Worm (Caenorhabditis elegans) whole organism, L4 larva: ENCODE measurements around the gene hlb-1.

Experiments
- F10B5.3 ChIP-seq: sonication (generic microtip); optimal IDR thresholded peaks from 2 replicates; lab custom pipeline; 2016; ENCODE audit warnings: mild to moderate bottlenecking, missing genetic modification characterization, missing compliant biosample characterization
- Y105C5A.15 ChIP-seq: fragments of 200-800 bp; sonication (Bioruptor generic); IDR thresholded peaks from 2 replicates; pipeline ENCODE4 v1.3.6; 2022; ENCODE audit warnings: missing genetic modification characterization, missing compliant biosample characterization
- ama-1 ChIP-seq: fragments of 150-350 bp; optimal IDR thresholded peaks from 2 replicates; lab custom pipeline; 2014; ENCODE audit warnings: inconsistent platforms, mixed read lengths
- ceh-82 ChIP-seq: sonication (generic microtip); optimal IDR thresholded peaks from 2 replicates; lab custom pipeline; 2017; ENCODE audit warnings: missing biosample characterization, missing genetic modification characterization
- daf-12 ChIP-seq: fragments of 150-350 bp; optimal IDR thresholded peaks from 2 replicates; lab custom pipeline; 2014; ENCODE audit warnings: missing biosample characterization, missing genetic modification reagents, missing genetic modification characterization
- lin-39 ChIP-seq: fragments of 150-350 bp; optimal IDR thresholded peaks from 2 replicates; lab custom pipeline; 2014; ENCODE audit warnings: missing biosample characterization, missing genetic modification reagents, missing genetic modification characterization
- nhr-237 ChIP-seq: sonication (generic microtip); optimal IDR thresholded peaks from 2 replicates; lab custom pipeline; 2017; ENCODE audit warnings: missing biosample characterization, missing genetic modification characterization
- pha-4 ChIP-seq, 2 experiments: fragments of 150-350 bp in 1 of 2; fragments of 200-800 bp in 1 of 2; sonication (Bioruptor generic) in 1 of 2; IDR thresholded peaks in 1 of 2; optimal IDR thresholded peaks in 1 of 2; 2 replicates each; pipeline versions ENCODE4 v1.3.6 to Lab custom; 2014 to 2022; ENCODE audit warnings: missing genetic modification characterization in 2 of 2, missing genetic modification reagents in 2 of 2, missing biosample characterization in 1 of 2, missing compliant biosample characterization in 1 of 2
- spr-3 ChIP-seq: fragments of 200-800 bp; sonication (Bioruptor generic); optimal IDR thresholded peaks from 2 replicates; lab custom pipeline; 2018; ENCODE audit warnings: mild to moderate bottlenecking, missing genetic modification characterization, missing compliant biosample characterization
- unc-62 ChIP-seq, 3 experiments: fragments of 150-350 bp in 1 of 3; sonication (generic microtip); optimal IDR thresholded peaks in 2 of 3; peaks in 1 of 3; 1 replicate in 1 of 3; 2 replicates in 2 of 3; lab custom pipeline; 2014 to 2017; ENCODE audit warnings: missing biosample characterization in 3 of 3, missing genetic modification characterization in 3 of 3, missing genetic modification reagents in 3 of 3, missing genotype in 1 of 3
- vab-7 ChIP-seq: fragments of 200-800 bp; sonication (Bioruptor generic); IDR thresholded peaks from 2 replicates; pipeline ENCODE4 v1.3.6; 2022; ENCODE audit warnings: missing genetic modification reagents, missing genetic modification characterization, missing compliant biosample characterization
- ztf-11 ChIP-seq: fragments of 150-350 bp; optimal IDR thresholded peaks from 2 replicates; lab custom pipeline; 2014; ENCODE audit warnings: missing biosample characterization, missing genetic modification characterization

DNA sequence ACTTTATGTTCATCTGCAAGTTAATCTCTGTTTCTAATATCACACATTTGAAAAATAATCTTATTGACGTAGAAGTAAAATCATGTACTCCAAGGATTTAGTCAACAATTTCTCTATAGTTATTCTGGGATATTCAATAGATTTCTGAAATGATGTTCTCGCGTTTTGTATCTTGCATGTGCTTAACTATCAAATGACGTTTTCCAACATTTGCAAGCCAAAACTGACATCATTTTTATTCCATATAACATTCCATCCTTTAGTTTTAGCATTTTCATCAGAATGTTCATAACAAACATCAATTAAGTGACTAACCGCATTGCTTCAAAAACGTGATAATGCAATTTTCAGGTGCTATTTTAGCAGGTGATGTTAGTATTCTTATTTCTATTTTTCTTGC is 44.5 kb downstream of the hlb-1 start:
- TF ChIP-seq daf-12 (tag; lab: Kevin White, UChicago) (no peak), lin-39 (tag; lab: Kevin White, UChicago) (no peak), F10B5.3 (tag; lab: Kevin White, UChicago) (no peak), spr-3 (GFP tag; lab: Kevin White, UChicago) (no peak), pha-4 (GFP tag; IDR thresholded peaks at IDR 0.05; lab: Robert Waterston, UW) (no peak), pha-4 (tag; optimal IDR thresholded peaks at IDR 0.05; lab: Kevin White, UChicago) (no peak), vab-7 (GFP tag; lab: Robert Waterston, UW) (no peak), ceh-82 (tag; lab: Kevin White, UChicago) (no peak), Y105C5A.15 (no peak), unc-62 (GFP tag; optimal IDR thresholded peaks at IDR 0.05 in 1 of 2; lab: Kevin White, UChicago) (no peak), unc-62 (tag; optimal IDR thresholded peaks at IDR 0.05; lab: Kevin White, UChicago) (no peak), nhr-237 (tag; lab: Kevin White, UChicago) (no peak), ztf-11 (no peak), ama-1 (lab: Kevin White, UChicago) (no peak)
